Fruit fly (Drosophila melanogaster): Measurements from ENCODE around the gene CG33939.

The CG33939 gene

DNA sequence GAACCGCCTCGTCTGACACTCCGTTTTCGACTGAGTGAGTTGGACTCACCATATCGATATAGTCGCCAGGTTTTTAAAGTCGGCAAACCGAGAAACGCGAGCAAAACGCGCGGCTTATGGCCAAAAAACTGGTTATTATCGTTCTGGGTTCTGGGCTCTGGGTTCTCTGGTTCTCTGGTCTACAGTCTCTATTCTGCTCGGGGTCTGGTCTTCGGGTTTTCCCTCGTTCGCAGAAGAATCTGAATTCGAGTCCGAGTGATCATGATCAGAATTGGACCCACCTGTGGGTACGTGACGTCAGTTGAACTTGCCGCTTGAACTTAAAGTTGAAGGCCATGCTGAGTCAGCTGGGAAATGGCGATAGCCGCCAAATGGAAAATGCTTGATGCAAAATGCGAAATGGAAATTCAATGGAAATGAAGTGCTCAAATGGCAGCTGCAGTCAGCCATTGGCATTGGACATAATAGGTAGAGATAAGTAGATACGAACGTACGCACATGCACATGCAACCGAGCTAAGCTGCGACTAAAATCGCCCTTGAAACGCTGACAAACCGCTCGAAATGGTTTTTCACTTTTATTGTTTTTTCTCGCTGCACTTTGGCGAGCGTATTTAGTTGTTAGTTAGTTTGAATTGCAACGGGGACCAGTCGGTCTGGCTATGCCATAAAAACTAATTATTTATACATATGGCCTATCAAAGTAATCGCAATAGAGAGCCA is at the start of gene CG33939:
Gene CG33939 (minus strand): TSS at position 51 of the 722 bp plus-strand sequence.
- TF ChIP-seq fru (GFP tag; optimal IDR thresholded peaks at IDR 0.05) (no peak), Rel (GFP tag; optimal IDR thresholded peaks at IDR 0.05) (no peak), Rel (tag; optimal IDR thresholded peaks at IDR 0.05) (peak; percentile 31), OdsH (GFP tag; optimal IDR thresholded peaks at IDR 0.05) (no peak), rgr (GFP tag; optimal IDR thresholded peaks at IDR 0.05) (no peak), Sp1 (GFP tag; optimal IDR thresholded peaks at IDR 0.05) (no peak), Myc (optimal IDR thresholded peaks at IDR 0.05) (peak; percentile 77), Dfd (GFP tag; optimal IDR thresholded peaks at IDR 0.05) (no peak), CG9705 (GFP tag; optimal IDR thresholded peaks at IDR 0.05) (no peak), pan (optimal IDR thresholded peaks at IDR 0.05) (no peak), sage (GFP tag; optimal IDR thresholded peaks at IDR 0.05) (no peak), h (GFP tag; optimal IDR thresholded peaks at IDR 0.05) (no peak), Hr78 (GFP tag; optimal IDR thresholded peaks at IDR 0.05) (no peak), woc (GFP tag; optimal IDR thresholded peaks at IDR 0.05) (no peak)

DNA sequence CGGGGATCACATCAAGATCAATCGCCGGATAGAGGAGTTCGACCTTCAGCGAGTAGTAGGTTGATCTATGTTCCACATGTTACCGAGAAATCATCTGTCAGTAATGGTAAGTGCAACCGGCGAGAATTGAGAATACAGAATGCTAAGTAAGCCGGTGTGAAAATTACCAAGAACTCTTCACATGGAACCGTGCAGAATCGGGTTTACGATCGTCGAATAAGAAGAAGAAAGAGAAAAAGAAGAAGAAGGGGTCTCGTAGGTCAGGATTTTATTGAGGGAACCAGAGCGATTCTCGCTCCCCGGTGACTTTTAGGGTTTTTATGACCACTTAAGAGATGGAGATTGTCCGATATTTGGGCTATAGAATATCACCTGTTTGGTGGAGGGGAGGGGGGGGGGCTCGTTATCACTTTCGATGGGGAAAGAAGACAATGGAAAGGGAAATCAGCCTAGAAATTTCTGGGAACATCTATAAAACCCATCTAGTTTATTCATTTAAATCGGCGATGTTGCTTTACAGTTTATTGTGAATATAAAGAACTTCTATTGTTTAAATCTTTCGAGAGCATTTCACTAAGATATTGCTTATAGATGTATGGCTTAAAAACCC is 46.4 kb upstream of the CG33939 start:
- TF ChIP-seq usp (GFP tag; optimal IDR thresholded peaks at IDR 0.05) (no peak), rgr (GFP tag; optimal IDR thresholded peaks at IDR 0.05) (no peak), Mio (GFP tag; optimal IDR thresholded peaks at IDR 0.05) (no peak), Myc (optimal IDR thresholded peaks at IDR 0.05) (no peak), GATAd (GFP tag; optimal IDR thresholded peaks at IDR 0.05) (no peak), psq (GFP tag; optimal IDR thresholded peaks at IDR 0.05) (no peak), CrebA (GFP tag; optimal IDR thresholded peaks at IDR 0.05; ENCODE audit: borderline replicate concordance) (no peak), Dfd (GFP tag; optimal IDR thresholded peaks at IDR 0.05) (no peak), jim (GFP tag; optimal IDR thresholded peaks at IDR 0.05) (no peak), HLH106 (tag; optimal IDR thresholded peaks at IDR 0.05) (no peak), Hr83 (GFP tag; optimal IDR thresholded peaks at IDR 0.05; ENCODE audit: poor library complexity, severe bottlenecking) (no peak), pan (optimal IDR thresholded peaks at IDR 0.05) (no peak), brk (GFP tag; optimal IDR thresholded peaks at IDR 0.05) (no peak), lola (GFP tag; optimal IDR thresholded peaks at IDR 0.05) (no peak), Sp1 (GFP tag; optimal IDR thresholded peaks at IDR 0.05) (no peak), Rel (GFP tag; optimal IDR thresholded peaks at IDR 0.05) (no peak), Rel (tag; optimal IDR thresholded peaks at IDR 0.05) (no peak), Vsx2 (GFP tag; optimal IDR thresholded peaks at IDR 0.05; ENCODE audit: partially characterized antibody) (no peak)

DNA sequence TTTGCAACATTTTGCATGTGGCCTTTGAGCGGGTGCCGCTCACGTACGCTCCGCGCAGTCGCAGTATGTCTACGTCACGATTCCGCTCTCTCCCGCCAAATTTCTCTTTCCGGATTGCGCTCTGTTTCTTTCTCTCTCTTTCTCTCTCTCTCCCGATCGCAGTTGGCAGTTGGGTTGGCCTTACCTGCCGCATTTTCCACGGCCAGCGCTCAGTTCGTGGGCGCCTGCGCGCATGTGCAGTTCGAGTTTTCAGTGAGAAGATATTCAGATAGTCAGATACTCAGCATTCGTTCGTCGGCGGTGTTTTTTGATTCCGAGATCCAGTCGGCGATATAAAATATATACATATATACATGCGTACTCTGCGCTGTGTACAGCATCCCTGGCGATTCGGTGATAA is 45.7 kb upstream of the CG33939 start, which contains the start of gene CG7884:
Gene CG7884 (plus strand): TSS at position 208 of the 400 bp plus-strand sequence.
- TF ChIP-seq Dif (GFP tag; optimal IDR thresholded peaks at IDR 0.05; ENCODE audit: partially characterized antibody) (peak; percentile 90), jim (GFP tag; optimal IDR thresholded peaks at IDR 0.05) (no peak), Vsx2 (GFP tag; optimal IDR thresholded peaks at IDR 0.05; ENCODE audit: partially characterized antibody) (peak; percentile 46), dl (GFP tag; optimal IDR thresholded peaks at IDR 0.05; ENCODE audit: insufficient read depth in 1 of 2, partially characterized antibody in 2 of 2) (peak; percentile 68), Myc (optimal IDR thresholded peaks at IDR 0.05) (no peak), Hr83 (GFP tag; optimal IDR thresholded peaks at IDR 0.05; ENCODE audit: poor library complexity, severe bottlenecking) (no peak)

DNA sequence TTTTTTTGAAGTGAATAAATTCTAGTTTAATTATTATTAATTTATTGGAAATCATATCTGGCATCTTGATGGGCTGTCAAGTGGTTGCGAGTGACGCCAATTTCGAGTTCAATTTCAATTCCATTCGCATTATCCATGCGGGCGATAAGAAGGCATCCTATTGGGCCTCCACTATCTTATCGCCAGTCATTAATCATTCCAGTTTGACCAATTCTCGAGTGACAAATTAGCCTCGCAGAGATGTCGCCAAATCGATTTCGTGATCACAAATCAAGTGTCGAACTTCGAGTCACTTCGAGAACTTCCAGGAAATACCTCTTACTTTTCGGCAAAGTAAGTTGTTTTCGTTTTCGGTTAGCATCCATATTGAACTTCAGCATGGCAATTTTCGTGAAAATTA is 42.0 kb upstream of the CG33939 start:
- TF ChIP-seq Vsx2 (GFP tag; optimal IDR thresholded peaks at IDR 0.05; ENCODE audit: partially characterized antibody) (peak; percentile 64), h (GFP tag; optimal IDR thresholded peaks at IDR 0.05) (no peak)

DNA sequence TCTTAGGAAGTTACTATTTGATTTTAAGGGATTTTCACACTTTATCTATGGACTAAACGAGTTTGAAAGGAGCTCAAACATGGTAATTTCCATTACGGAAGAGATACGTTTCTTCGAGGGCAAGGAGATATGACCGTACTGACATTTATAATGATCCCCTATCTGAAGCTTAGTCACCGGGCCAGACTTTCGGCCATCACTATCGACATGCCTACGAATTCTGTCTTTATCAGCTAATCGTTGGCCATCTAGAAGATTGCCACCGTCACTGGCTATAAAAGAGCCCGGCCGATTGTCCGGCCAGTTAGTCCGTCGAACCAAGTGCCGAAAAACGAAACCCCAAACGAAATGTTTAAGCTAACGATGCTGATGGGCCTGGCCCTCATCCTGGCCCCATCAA is 40.5 kb upstream of the CG33939 start, which contains the start of gene Muc18B:
Gene Muc18B (plus strand): TSS at position 301 of the 400 bp plus-strand sequence.
- no peak for TF ChIP-seq dmrt93B (GFP tag; optimal IDR thresholded peaks at IDR 0.05)
- no peak for TF ChIP-seq fru (GFP tag; optimal IDR thresholded peaks at IDR 0.05)
- TF ChIP-seq HLH106 (tag; optimal IDR thresholded peaks at IDR 0.05), result no peak
- TF ChIP-seq Dif (GFP tag; optimal IDR thresholded peaks at IDR 0.05; ENCODE audit: partially characterized antibody), result no peak
- TF ChIP-seq Hr78 (GFP tag; optimal IDR thresholded peaks at IDR 0.05), result no peak
- no peak for TF ChIP-seq woc (GFP tag; optimal IDR thresholded peaks at IDR 0.05)
- no peak for TF ChIP-seq Mio (GFP tag; optimal IDR thresholded peaks at IDR 0.05)
- no peak for TF ChIP-seq CG32264 (GFP tag; optimal IDR thresholded peaks at IDR 0.05)
